Fruit fly (Drosophila melanogaster) whole organism, embryonic: Measurements from ENCODE around the gene CG33773.
A peak's percentile ranks its signal among the peaks of the same experiment; 100 is the strongest.

Source experiments
- ATbp ChIP-seq: fragments of 200-800 bp; sonication (Bioruptor generic); optimal IDR thresholded peaks from 2 replicates; lab custom pipeline; 2017; ENCODE audit warnings: missing biosample characterization, mild to moderate bottlenecking, missing genetic modification characterization, missing genetic modification reagents
- CG11504 ChIP-seq: fragments of 200-800 bp; sonication (Bioruptor generic); optimal IDR thresholded peaks from 3 replicates; lab custom pipeline; 2019; ENCODE audit warnings: missing biosample characterization, mild to moderate bottlenecking, missing genetic modification characterization, moderate library complexity
- CG13424 ChIP-seq: fragments of 200-800 bp; sonication (Bioruptor generic); optimal IDR thresholded peaks from 2 replicates; lab custom pipeline; 2019; ENCODE audit warnings: missing biosample characterization, mild to moderate bottlenecking, missing genetic modification characterization, moderate library complexity
- CG15696 ChIP-seq: fragments of 200-800 bp; sonication (Bioruptor generic); optimal IDR thresholded peaks from 2 replicates; lab custom pipeline; 2019; ENCODE audit warnings: missing biosample characterization, mild to moderate bottlenecking, missing genetic modification characterization, moderate library complexity
- CG1603 ChIP-seq: fragments of 200-800 bp; sonication (Bioruptor generic); optimal IDR thresholded peaks from 2 replicates; lab custom pipeline; 2019; ENCODE audit warnings: missing biosample characterization, mild to moderate bottlenecking, missing genetic modification characterization, moderate library complexity
- CG17568 ChIP-seq: fragments of 200-800 bp; sonication (Bioruptor generic); optimal IDR thresholded peaks from 2 replicates; lab custom pipeline; 2018; ENCODE audit warnings: missing biosample characterization, mild to moderate bottlenecking, missing genetic modification characterization, moderate library complexity
- CG42726 ChIP-seq: fragments of 200-800 bp; sonication (Bioruptor generic); IDR thresholded peaks from 2 replicates; pipeline ENCODE4 v1.3.6; 2022; ENCODE audit warnings: missing biosample characterization, missing genetic modification characterization; ENCODE audit not compliant: partially characterized antibody
- CG6813 ChIP-seq: fragments of 200-800 bp; sonication (Bioruptor generic); optimal IDR thresholded peaks from 2 replicates; lab custom pipeline; 2017; ENCODE audit warnings: missing biosample characterization, missing genetic modification characterization, mild to moderate bottlenecking, moderate library complexity, missing genetic modification reagents
- CG7987 ChIP-seq: fragments of 200-800 bp; sonication (Bioruptor generic); optimal IDR thresholded peaks from 2 replicates; lab custom pipeline; 2018; ENCODE audit warnings: missing biosample characterization, mild to moderate bottlenecking, missing genetic modification characterization, moderate library complexity
- CG8089 ChIP-seq: fragments of 200-800 bp; sonication (Bioruptor generic); optimal IDR thresholded peaks from 3 replicates; lab custom pipeline; 2016; ENCODE audit warnings: missing biosample characterization, missing genetic modification characterization
- CG9727 ChIP-seq: fragments of 200-800 bp; sonication (Bioruptor generic); optimal IDR thresholded peaks from 3 replicates; lab custom pipeline; 2017; ENCODE audit warnings: missing biosample characterization, mild to moderate bottlenecking, missing genetic modification characterization
- CTCF ChIP-seq: fragments of 200-800 bp; sonication (Bioruptor generic); optimal IDR thresholded peaks from 2 replicates; lab custom pipeline; 2017; ENCODE audit warnings: missing biosample characterization, mild to moderate bottlenecking, missing genetic modification characterization, moderate library complexity
- CkIIα-i1 ChIP-seq: fragments of 200-800 bp; sonication (Bioruptor generic); IDR thresholded peaks from 2 replicates; pipeline ENCODE4 v1.3.6; 2022; ENCODE audit warnings: missing biosample characterization, missing genetic modification characterization
- D ChIP-seq, 2 experiments: fragments of 200-800 bp in 1 of 2; fragments of >200 bp in 1 of 2; sonication (Bioruptor generic) in 1 of 2; optimal IDR thresholded peaks; 2 replicates in 1 of 2; 3 replicates in 1 of 2; lab custom pipeline; 2017; ENCODE audit warnings: mild to moderate bottlenecking in 1 of 2, missing biosample characterization in 1 of 2, missing genetic modification characterization in 1 of 2, missing genetic modification reagents in 1 of 2
- D19A ChIP-seq: fragments of 200-800 bp; optimal IDR thresholded peaks from 3 replicates; lab custom pipeline; 2019; ENCODE audit warnings: missing biosample characterization, mild to moderate bottlenecking, missing genetic modification characterization, moderate library complexity
- Dip3 ChIP-seq: fragments of 200-800 bp; sonication (Bioruptor generic); optimal IDR thresholded peaks from 3 replicates; lab custom pipeline; 2016; ENCODE audit warnings: missing biosample characterization, missing genetic modification characterization
- Dref ChIP-seq: fragments of 200-800 bp; sonication (Bioruptor generic); IDR thresholded peaks from 2 replicates; pipeline ENCODE4 v1.3.6; 2022; ENCODE audit warnings: missing biosample characterization, missing genetic modification characterization
- ERR ChIP-seq: fragments of 200-800 bp; sonication (Bioruptor generic); optimal IDR thresholded peaks from 2 replicates; lab custom pipeline; 2016; ENCODE audit warnings: missing biosample characterization, missing genetic modification characterization
- H15 ChIP-seq: fragments of 200-800 bp; sonication (Bioruptor generic); IDR thresholded peaks from 3 replicates; pipeline ENCODE4 v1.3.6; 2022; ENCODE audit warnings: missing biosample characterization, missing genetic modification characterization
- Hmr ChIP-seq: fragments of 200-800 bp; sonication (Bioruptor generic); optimal IDR thresholded peaks from 3 replicates; lab custom pipeline; 2017; ENCODE audit warnings: mild to moderate bottlenecking, missing biosample characterization, missing genetic modification reagents, missing genetic modification characterization
- Hr78 ChIP-seq, 2 experiments: fragments of 200-800 bp in 1 of 2; fragments of >200 bp in 1 of 2; sonication (Bioruptor generic) in 1 of 2; optimal IDR thresholded peaks; 2 replicates each; lab custom pipeline; 2017 to 2019; ENCODE audit warnings: missing biosample characterization in 2 of 2, missing genetic modification characterization in 2 of 2, mild to moderate bottlenecking in 1 of 2, moderate library complexity in 1 of 2
- Med ChIP-seq: fragments of 200-800 bp; sonication (Bioruptor generic); peaks from one replicate; lab custom pipeline; 2016; ENCODE audit warnings: missing biosample characterization, missing genetic modification characterization, mild to moderate bottlenecking, inconsistent platforms, moderate library complexity
- NfI ChIP-seq: fragments of 200-800 bp; sonication (Bioruptor generic); optimal IDR thresholded peaks from 3 replicates; lab custom pipeline; 2018; ENCODE audit warnings: missing biosample characterization, mild to moderate bottlenecking, missing genetic modification characterization, moderate library complexity
- Taf1 ChIP-seq: fragments of 200-800 bp; sonication (Bioruptor generic); IDR thresholded peaks from 2 replicates; pipeline ENCODE4 v1.3.6; 2022; ENCODE audit warnings: missing biosample characterization, missing genetic modification characterization
- Vsx1 ChIP-seq: fragments of 200-800 bp; sonication (Bioruptor generic); optimal IDR thresholded peaks from 2 replicates; lab custom pipeline; 2017; ENCODE audit warnings: missing biosample characterization, mild to moderate bottlenecking, missing genetic modification characterization, missing genetic modification reagents
- Xrp1 ChIP-seq: fragments of 200-800 bp; sonication (Bioruptor generic); IDR thresholded peaks from 2 replicates; pipeline ENCODE4 v1.3.6; 2022; ENCODE audit warnings: missing biosample characterization, missing genetic modification characterization
- ac ChIP-seq: fragments of 200-800 bp; sonication (Bioruptor generic); optimal IDR thresholded peaks from 3 replicates; lab custom pipeline; 2017; ENCODE audit warnings: missing biosample characterization, mild to moderate bottlenecking, missing genetic modification characterization
- ara ChIP-seq: fragments of 200-800 bp; sonication (Bioruptor generic); IDR thresholded peaks from 2 replicates; pipeline ENCODE4 v1.3.6; 2022; ENCODE audit warnings: missing biosample characterization, missing genetic modification characterization
- ci ChIP-seq: fragments of 200-800 bp; sonication (Bioruptor generic); IDR thresholded peaks from 3 replicates; pipeline ENCODE4 v1.3.6; 2022; ENCODE audit warnings: missing biosample characterization, missing genetic modification characterization
- crol ChIP-seq: fragments of 200-800 bp; sonication (Bioruptor generic); IDR thresholded peaks from 2 replicates; pipeline ENCODE4 v1.3.6; 2022; ENCODE audit warnings: missing biosample characterization, missing genetic modification characterization
- dm ChIP-seq: fragments of 200-800 bp; sonication (Bioruptor generic); optimal IDR thresholded peaks from 3 replicates; lab custom pipeline; 2016; ENCODE audit warnings: missing biosample characterization, missing genetic modification characterization
- fd64A ChIP-seq: fragments of 200-800 bp; sonication (Bioruptor generic); optimal IDR thresholded peaks from 3 replicates; lab custom pipeline; 2018; ENCODE audit warnings: missing biosample characterization, mild to moderate bottlenecking, missing genetic modification characterization
- fu2 ChIP-seq: fragments of 200-800 bp; sonication (Bioruptor generic); optimal IDR thresholded peaks from 2 replicates; lab custom pipeline; 2016; ENCODE audit warnings: missing biosample characterization, missing genetic modification characterization
- gem ChIP-seq: fragments of 200-800 bp; sonication (Bioruptor generic); optimal IDR thresholded peaks from 2 replicates; lab custom pipeline; 2019; ENCODE audit warnings: missing biosample characterization, mild to moderate bottlenecking, missing genetic modification characterization, moderate library complexity
- gfzf ChIP-seq: fragments of 200-800 bp; sonication (Bioruptor generic); optimal IDR thresholded peaks from 2 replicates; lab custom pipeline; 2016; ENCODE audit warnings: missing biosample characterization, mild to moderate bottlenecking, missing genetic modification characterization, moderate library complexity
- hbn ChIP-seq: fragments of 200-800 bp; sonication (Bioruptor generic); IDR thresholded peaks from 2 replicates; pipeline ENCODE4 v1.3.6; 2022; ENCODE audit warnings: missing biosample characterization, missing genetic modification characterization; ENCODE audit not compliant: partially characterized antibody
- jumu ChIP-seq: fragments of 200-800 bp; sonication (Bioruptor generic); optimal IDR thresholded peaks from 3 replicates; lab custom pipeline; 2016; ENCODE audit warnings: missing biosample characterization, missing genetic modification characterization
- odd ChIP-seq: fragments of 200-800 bp; sonication (Bioruptor generic); optimal IDR thresholded peaks from 2 replicates; lab custom pipeline; 2017; ENCODE audit warnings: missing biosample characterization, mild to moderate bottlenecking, missing genetic modification characterization
- onecut ChIP-seq: fragments of 200-800 bp; sonication (Bioruptor generic); IDR thresholded peaks from 2 replicates; pipeline ENCODE4 v1.3.6; 2022; ENCODE audit warnings: missing biosample characterization, missing genetic modification characterization
- pita ChIP-seq: fragments of 200-800 bp; sonication (Bioruptor generic); optimal IDR thresholded peaks from 2 replicates; lab custom pipeline; 2017; ENCODE audit warnings: missing biosample characterization, mild to moderate bottlenecking, missing genetic modification characterization
- pnt ChIP-seq: fragments of 200-800 bp; sonication (Bioruptor generic); optimal IDR thresholded peaks from 3 replicates; lab custom pipeline; 2016; ENCODE audit warnings: missing biosample characterization, missing genetic modification characterization
- row ChIP-seq: fragments of 200-800 bp; sonication (Bioruptor generic); IDR thresholded peaks from 3 replicates; pipeline ENCODE4 v1.3.6; 2022; ENCODE audit warnings: missing biosample characterization, missing genetic modification characterization
- sens ChIP-seq: fragments of 200-800 bp; sonication (Bioruptor generic); peaks from one replicate; lab custom pipeline; 2016; ENCODE audit warnings: missing biosample characterization, missing genetic modification characterization
- sqz ChIP-seq: fragments of 200-800 bp; sonication (Bioruptor generic); optimal IDR thresholded peaks from 3 replicates; lab custom pipeline; 2018; ENCODE audit warnings: missing biosample characterization, mild to moderate bottlenecking, missing genetic modification characterization
- tll ChIP-seq, 2 experiments: fragments of 200-800 bp in 1 of 2; fragments of >200 bp in 1 of 2; sonication (Bioruptor generic) in 1 of 2; optimal IDR thresholded peaks; 2 replicates each; lab custom pipeline; 2017 to 2019; ENCODE audit warnings: missing biosample characterization in 2 of 2, missing genetic modification characterization in 2 of 2, mild to moderate bottlenecking in 1 of 2, moderate library complexity in 1 of 2
- zfh2 ChIP-seq: fragments of 200-800 bp; sonication (Bioruptor generic); optimal IDR thresholded peaks from 2 replicates; lab custom pipeline; 2016; ENCODE audit warnings: missing biosample characterization, missing genetic modification characterization

Gene CG33773

dm6 chr3R:31064653-31065322 is 29.6 kb downstream of the CG33773 start, which contains the start of gene Sox100B (continued):
- TF ChIP-seq CG13424 (tag; lab: Kevin White, UChicago) (peak; percentile 74), Dip3 (GFP tag; lab: Kevin White, UChicago) (no peak), pnt (peak; percentile 12), Dref (GFP tag; lab: Robert Waterston, UW) (no peak), CG8089 (GFP tag; lab: Kevin White, UChicago) (no peak), D19A (tag; lab: Kevin White, UChicago) (peak; percentile 78), Hmr (GFP tag; lab: Kevin White, UChicago) (no peak), CkIIα-i1 (no peak), CG17568 (GFP tag; lab: Kevin White, UChicago) (peak; percentile 40), sqz (GFP tag; lab: Kevin White, UChicago) (peak; percentile 12)

- TF ChIP-seq CG11504 (tag; lab: Kevin White, UChicago) (peak; percentile 1), row (GFP tag; lab: Robert Waterston, UW) (peak; percentile 24; the same call in 1 of the 3 replicates), hbn (GFP tag; lab: Robert Waterston, UW) (no peak), gfzf (GFP tag; lab: Kevin White, UChicago) (no peak), gem (tag; lab: Kevin White, UChicago) (peak; percentile 35), fu2 (no peak), Hr78 (GFP tag; optimal IDR thresholded peaks at IDR 0.05; lab: Kevin White, UChicago) (peak in 1 of 2 experiments; percentile 3), crol (GFP tag; lab: Robert Waterston, UW) (0 out of 2 replicates have a peak, but pooled peaks have one; percentile 3), CG1603 (tag; lab: Kevin White, UChicago) (peak; percentile 48)
- TF ChIP-seq, all 482 proteins: peak for 6
Measured at dm6 chr3R:31066356-31066755, 31.2 kb downstream of the CG33773 start.

- TF ChIP-seq CG42726 (no peak), Taf1 (GFP tag; lab: Robert Waterston, UW) (no peak), ac (GFP tag; lab: Kevin White, UChicago) (no peak), sens (GFP tag; lab: Kevin White, UChicago) (peak; percentile 50), pita (no peak), ara (GFP tag; lab: Robert Waterston, UW) (0 out of 2 replicates have a peak, but pooled peaks have one; percentile 24), CG9727 (peak; percentile 10), odd (GFP tag; lab: Kevin White, UChicago) (peak; percentile 20), tll (GFP tag; optimal IDR thresholded peaks at IDR 0.05; lab: Kevin White, UChicago) (peak in 1 of 2 experiments; percentile 45), ERR (GFP tag; lab: Kevin White, UChicago) (no peak), fd64A (peak; percentile 17), Xrp1 (GFP tag; lab: Robert Waterston, UW) (no peak), CG6813 (GFP tag; lab: Kevin White, UChicago) (peak; percentile 22), jumu (no peak), CTCF (GFP tag; lab: Kevin White, UChicago) (no peak), zfh2 (GFP tag; lab: Kevin White, UChicago) (no peak), CG7987 (GFP tag; lab: Kevin White, UChicago) (no peak), NfI (GFP tag; lab: Kevin White, UChicago) (no peak), dm (GFP tag; lab: Kevin White, UChicago) (no peak), H15 (no peak), onecut (GFP tag; lab: Robert Waterston, UW) (no peak), Vsx1 (peak; percentile 18), D (optimal IDR thresholded peaks at IDR 0.05; lab: Kevin White, UChicago) (no peak), D (GFP tag; optimal IDR thresholded peaks at IDR 0.05; lab: Kevin White, UChicago) (peak; percentile 9), ATbp (GFP tag; lab: Kevin White, UChicago) (peak; percentile 35), ci (GFP tag; lab: Robert Waterston, UW) (0 out of 3 replicates have a peak, but pooled peaks have one; percentile 22), CG15696 (tag; lab: Kevin White, UChicago) (peak; percentile 18), Med (GFP tag; lab: Kevin White, UChicago) (peak; percentile 7)
Measured at dm6 chr3R:31070732-31071131, 35.6 kb downstream of the CG33773 start.
